Worm (Caenorhabditis elegans) whole organism, late embryonic: Measurements from ENCODE around the gene syx-16.

Source experiments
- C38D4.7 ChIP-seq: fragments of 200-800 bp; sonication (Bioruptor generic); optimal IDR thresholded peaks from 2 replicates; lab custom pipeline; 2018; ENCODE audit warnings: mild to moderate bottlenecking, missing genetic modification characterization, moderate library complexity, missing compliant biosample characterization
- F13H6.1 ChIP-seq: sonication (generic microtip); optimal IDR thresholded peaks from 2 replicates; lab custom pipeline; 2016; ENCODE audit warnings: missing genetic modification characterization, missing compliant biosample characterization
- K02D7.2 ChIP-seq: sonication (generic microtip); optimal IDR thresholded peaks from 2 replicates; lab custom pipeline; 2017; ENCODE audit warnings: mild to moderate bottlenecking, missing genetic modification characterization, missing compliant biosample characterization
- Y22D7AL.16 ChIP-seq: sonication (generic microtip); optimal IDR thresholded peaks from 2 replicates; lab custom pipeline; 2016; ENCODE audit warnings: missing genetic modification characterization, missing compliant biosample characterization
- ahr-1 ChIP-seq: sonication (generic microtip); optimal IDR thresholded peaks from 2 replicates; lab custom pipeline; 2016; ENCODE audit warnings: missing genetic modification characterization, missing compliant biosample characterization
- ceh-14 ChIP-seq: sonication (generic microtip); optimal IDR thresholded peaks from 2 replicates; lab custom pipeline; 2016; ENCODE audit warnings: missing genotype, missing genetic modification characterization, missing compliant biosample characterization
- ceh-18 ChIP-seq: sonication (generic microtip); optimal IDR thresholded peaks from 2 replicates; lab custom pipeline; 2016; ENCODE audit warnings: missing genetic modification characterization, missing compliant biosample characterization
- ceh-19 ChIP-seq: fragments of 200-800 bp; sonication (Bioruptor generic); optimal IDR thresholded peaks from 2 replicates; lab custom pipeline; 2018; ENCODE audit warnings: mild to moderate bottlenecking, missing genetic modification characterization, missing compliant biosample characterization
- ceh-2 ChIP-seq: sonication (generic microtip); optimal IDR thresholded peaks from 2 replicates; lab custom pipeline; 2016; ENCODE audit warnings: missing genotype, missing genetic modification characterization, missing compliant biosample characterization
- ceh-31 ChIP-seq: sonication (generic microtip); optimal IDR thresholded peaks from 2 replicates; lab custom pipeline; 2016; ENCODE audit warnings: missing genetic modification characterization, missing compliant biosample characterization
- ceh-34 ChIP-seq: sonication (generic microtip); optimal IDR thresholded peaks from 2 replicates; lab custom pipeline; 2016; ENCODE audit warnings: mild to moderate bottlenecking, missing genetic modification characterization, missing compliant biosample characterization
- ceh-48 ChIP-seq: sonication (generic microtip); optimal IDR thresholded peaks from 2 replicates; lab custom pipeline; 2016; ENCODE audit warnings: missing genetic modification characterization, inconsistent platforms, missing compliant biosample characterization
- che-1 ChIP-seq: sonication (generic microtip); optimal IDR thresholded peaks from 2 replicates; lab custom pipeline; 2016; ENCODE audit warnings: mild to moderate bottlenecking, missing genetic modification characterization, missing compliant biosample characterization
- dmd-4 ChIP-seq: sonication (generic microtip); optimal IDR thresholded peaks from 2 replicates; lab custom pipeline; 2016; ENCODE audit warnings: borderline replicate concordance, missing genetic modification characterization, missing compliant biosample characterization
- dve-1 ChIP-seq: sonication (generic microtip); optimal IDR thresholded peaks from 2 replicates; lab custom pipeline; 2017; ENCODE audit warnings: antibody characterized with exemption, mild to moderate bottlenecking, missing genetic modification characterization, missing compliant biosample characterization
- elt-2 ChIP-seq: sonication (generic microtip); optimal IDR thresholded peaks from 2 replicates; lab custom pipeline; 2016; ENCODE audit warnings: missing genetic modification reagents, missing genetic modification characterization, missing compliant biosample characterization
- ets-4 ChIP-seq: sonication (generic microtip); optimal IDR thresholded peaks from 2 replicates; lab custom pipeline; 2016; ENCODE audit warnings: missing genetic modification characterization, missing compliant biosample characterization
- eyg-1 ChIP-seq: sonication (generic microtip); optimal IDR thresholded peaks from 2 replicates; lab custom pipeline; 2016; ENCODE audit warnings: missing genotype, missing genetic modification characterization, missing compliant biosample characterization
- fkh-6 ChIP-seq: sonication (generic microtip); optimal IDR thresholded peaks from 2 replicates; lab custom pipeline; 2016; ENCODE audit warnings: missing genetic modification characterization, missing compliant biosample characterization
- gmeb-2 ChIP-seq: sonication (generic microtip); optimal IDR thresholded peaks from 2 replicates; lab custom pipeline; 2016; ENCODE audit warnings: missing genetic modification characterization, inconsistent platforms, missing compliant biosample characterization
- hlh-13 ChIP-seq: fragments of 200-800 bp; sonication (Bioruptor generic); optimal IDR thresholded peaks from 2 replicates; lab custom pipeline; 2018; ENCODE audit warnings: mild to moderate bottlenecking, missing genetic modification characterization, missing compliant biosample characterization
- hlh-15 ChIP-seq: sonication (generic microtip); optimal IDR thresholded peaks from 2 replicates; lab custom pipeline; 2016; ENCODE audit warnings: missing genetic modification characterization, missing compliant biosample characterization
- hlh-30 ChIP-seq: sonication (generic microtip); optimal IDR thresholded peaks from 2 replicates; lab custom pipeline; 2017; ENCODE audit warnings: antibody characterized with exemption, missing genetic modification characterization, missing compliant biosample characterization; ENCODE audit not compliant: insufficient read depth
- lim-6 ChIP-seq: sonication (generic microtip); optimal IDR thresholded peaks from 2 replicates; lab custom pipeline; 2016; ENCODE audit warnings: missing genetic modification characterization, missing compliant biosample characterization
- lin-11 ChIP-seq: fragments of 200-800 bp; sonication (Bioruptor generic); optimal IDR thresholded peaks from 2 replicates; lab custom pipeline; 2018; ENCODE audit warnings: mild to moderate bottlenecking, missing genetic modification characterization, missing compliant biosample characterization
- nfya-1 ChIP-seq: sonication (generic microtip); optimal IDR thresholded peaks from 2 replicates; lab custom pipeline; 2017; ENCODE audit warnings: missing genetic modification characterization, mild to moderate bottlenecking, missing compliant biosample characterization, antibody characterized with exemption, moderate library complexity
- nhr-232 ChIP-seq: sonication (generic microtip); optimal IDR thresholded peaks from 2 replicates; lab custom pipeline; 2016; ENCODE audit warnings: missing genetic modification characterization, missing compliant biosample characterization
- npax-4 ChIP-seq: sonication (generic microtip); optimal IDR thresholded peaks from 2 replicates; lab custom pipeline; 2016; ENCODE audit warnings: missing genetic modification characterization, missing compliant biosample characterization
- odd-2 ChIP-seq: sonication (generic microtip); optimal IDR thresholded peaks from 2 replicates; lab custom pipeline; 2017; ENCODE audit warnings: antibody characterized with exemption, mild to moderate bottlenecking, missing genetic modification characterization, missing compliant biosample characterization
- pag-3 ChIP-seq: sonication (generic microtip); optimal IDR thresholded peaks from 2 replicates; lab custom pipeline; 2016; ENCODE audit warnings: missing compliant biosample characterization, missing genetic modification characterization, borderline replicate concordance
- pat-9 ChIP-seq: fragments of 200-800 bp; sonication (Bioruptor generic); optimal IDR thresholded peaks from 2 replicates; lab custom pipeline; 2018; ENCODE audit warnings: mild to moderate bottlenecking, missing genetic modification characterization, moderate library complexity, missing compliant biosample characterization
- pha-2 ChIP-seq: sonication (generic microtip); optimal IDR thresholded peaks from 2 replicates; lab custom pipeline; 2017; ENCODE audit warnings: mild to moderate bottlenecking, missing genetic modification characterization, missing compliant biosample characterization
- pha-4 ChIP-seq: fragments of 150-350 bp; optimal IDR thresholded peaks from 2 replicates; lab custom pipeline; 2018; ENCODE audit warnings: missing biosample characterization, missing genetic modification reagents, missing genetic modification characterization
- ref-2 ChIP-seq: sonication (generic microtip); optimal IDR thresholded peaks from 2 replicates; lab custom pipeline; 2016; ENCODE audit warnings: missing genetic modification characterization, missing compliant biosample characterization
- rnt-1 ChIP-seq: sonication (generic microtip); optimal IDR thresholded peaks from 2 replicates; lab custom pipeline; 2016; ENCODE audit warnings: missing genetic modification characterization, missing compliant biosample characterization
- sdc-2 ChIP-seq: sonication (generic microtip); optimal IDR thresholded peaks from 2 replicates; lab custom pipeline; 2016; ENCODE audit warnings: missing genotype, missing genetic modification characterization, missing compliant biosample characterization
- sox-2 ChIP-seq: fragments of 200-800 bp; sonication (Bioruptor generic); IDR thresholded peaks from 2 replicates; pipeline ENCODE4 v1.3.6; 2022; ENCODE audit warnings: missing genetic modification reagents, missing genetic modification characterization, missing compliant biosample characterization
- sox-4 ChIP-seq: sonication (generic microtip); optimal IDR thresholded peaks from 2 replicates; lab custom pipeline; 2017; ENCODE audit warnings: mild to moderate bottlenecking, missing genetic modification characterization, inconsistent platforms, missing compliant biosample characterization
- syd-9 ChIP-seq: sonication (generic microtip); optimal IDR thresholded peaks from 2 replicates; lab custom pipeline; 2016; ENCODE audit warnings: mild to moderate bottlenecking, missing genetic modification characterization, moderate library complexity, missing compliant biosample characterization
- tbx-2 ChIP-seq: sonication (generic microtip); optimal IDR thresholded peaks from 2 replicates; lab custom pipeline; 2016; ENCODE audit warnings: missing genetic modification characterization, missing compliant biosample characterization
- tbx-7 ChIP-seq: sonication (generic microtip); optimal IDR thresholded peaks from 2 replicates; lab custom pipeline; 2016; ENCODE audit warnings: missing genotype, missing genetic modification characterization, missing compliant biosample characterization
- unc-3 ChIP-seq, 2 experiments: fragments of 200-800 bp in 1 of 2; sonication (Bioruptor generic) in 1 of 2; sonication (generic microtip) in 1 of 2; conservative IDR thresholded peaks in 1 of 2; optimal IDR thresholded peaks in 1 of 2; 2 replicates each; pipeline versions ENCODE4 v1.3.6 to Lab custom; 2016 to 2022; ENCODE audit warnings: missing compliant biosample characterization in 2 of 2, missing genetic modification characterization in 2 of 2, missing genetic modification reagents in 1 of 2
- unc-55 ChIP-seq: sonication (generic microtip); optimal IDR thresholded peaks from 2 replicates; lab custom pipeline; 2017; ENCODE audit warnings: missing biosample characterization, missing genetic modification reagents, missing genetic modification characterization
- unc-86 ChIP-seq: sonication (generic microtip); optimal IDR thresholded peaks from 2 replicates; lab custom pipeline; 2016; ENCODE audit warnings: missing genetic modification characterization, missing compliant biosample characterization
- zip-5 ChIP-seq: sonication (generic microtip); optimal IDR thresholded peaks from 2 replicates; lab custom pipeline; 2016; ENCODE audit warnings: missing genetic modification characterization, missing compliant biosample characterization
- ztf-16 ChIP-seq: sonication (generic microtip); optimal IDR thresholded peaks from 2 replicates; lab custom pipeline; 2017; ENCODE audit warnings: missing genetic modification characterization, missing compliant biosample characterization

syx-16 gene

ce11 chrIII:5215375-5215774 lies 6.5 kb upstream of the syx-16 start, which contains the start of gene ZC155.4:
ZC155.4 (minus strand) TSS chrIII:5215475.
- TF ChIP-seq nfya-1 (tag; lab: Kevin White, UChicago), result no peak
- no peak for TF ChIP-seq unc-86
- TF ChIP-seq odd-2 (tag; lab: Kevin White, UChicago), result no peak
- TF ChIP-seq pha-2 (tag; lab: Kevin White, UChicago), result no peak
- no peak for TF ChIP-seq gmeb-2 (tag; lab: Kevin White, UChicago)
- no peak for TF ChIP-seq dve-1 (tag; lab: Kevin White, UChicago)
- TF ChIP-seq npax-4 (tag; lab: Kevin White, UChicago), result no peak

ce11 chrIII:5214162-5214561 lies 5.3 kb upstream of the syx-16 start:
- TF ChIP-seq rnt-1 (tag; lab: Kevin White, UChicago) (no peak), pha-4 (tag; lab: Kevin White, UChicago) (no peak), ceh-31 (tag; lab: Kevin White, UChicago) (no peak), ceh-48 (tag; lab: Kevin White, UChicago) (no peak), ztf-16 (no peak), unc-55 (no peak), tbx-2 (no peak), dve-1 (tag; lab: Kevin White, UChicago) (no peak), pag-3 (tag; lab: Kevin White, UChicago) (no peak), gmeb-2 (tag; lab: Kevin White, UChicago) (no peak), tbx-7 (no peak), eyg-1 (tag; lab: Kevin White, UChicago) (no peak)

- peak; percentile 49 for TF ChIP-seq sdc-2 (tag; lab: Kevin White, UChicago)
- peak; percentile 83 for TF ChIP-seq ref-2 (tag; lab: Kevin White, UChicago)
- peak; percentile 60 for TF ChIP-seq hlh-15 (tag; lab: Kevin White, UChicago)
- peak; percentile 73 for TF ChIP-seq ceh-34 (tag; lab: Kevin White, UChicago)
- peak; percentile 20 for TF ChIP-seq ahr-1
- peak; percentile 17; the same call in 1 of the 2 replicates for TF ChIP-seq sox-2
- peak; percentile 43 for TF ChIP-seq pat-9
- peak; percentile 33 for TF ChIP-seq lim-6 (tag; lab: Kevin White, UChicago)
- peak; percentile 61; the same call in 1 of the 2 replicates for TF ChIP-seq unc-3 (GFP tag; conservative IDR thresholded peaks at IDR 0.05; lab: Robert Waterston, UW)
- TF ChIP-seq unc-3 (tag; optimal IDR thresholded peaks at IDR 0.05; lab: Kevin White, UChicago), result peak; percentile 48
- TF ChIP-seq ceh-2 (tag; lab: Kevin White, UChicago), result peak; percentile 62
- TF ChIP-seq pha-2 (tag; lab: Kevin White, UChicago), result peak; percentile 70
- peak; percentile 82 for TF ChIP-seq ceh-19 (GFP tag; lab: Kevin White, UChicago)
- peak; percentile 25 for TF ChIP-seq hlh-13 (GFP tag; lab: Kevin White, UChicago)
- peak; percentile 72 for TF ChIP-seq dmd-4
- TF ChIP-seq ztf-16, result peak; percentile 10
- TF ChIP-seq C38D4.7 (GFP tag; lab: Kevin White, UChicago), result peak; percentile 64
- peak; percentile 4 for TF ChIP-seq zip-5 (tag; lab: Kevin White, UChicago)
- peak; percentile 46 for TF ChIP-seq eyg-1 (tag; lab: Kevin White, UChicago)
- TF ChIP-seq ceh-31 (tag; lab: Kevin White, UChicago), result peak; percentile 54
- peak; percentile 72 for TF ChIP-seq syd-9 (tag; lab: Kevin White, UChicago)
- peak; percentile 69 for TF ChIP-seq che-1 (tag; lab: Kevin White, UChicago)
- TF ChIP-seq ets-4, result peak; percentile 68
- peak; percentile 41 for TF ChIP-seq ceh-14
- TF ChIP-seq unc-86, result peak; percentile 45
- peak; percentile 63 for TF ChIP-seq sox-4 (tag; lab: Kevin White, UChicago)
- peak; percentile 74 for TF ChIP-seq elt-2 (tag; lab: Kevin White, UChicago)
- TF ChIP-seq nfya-1 (tag; lab: Kevin White, UChicago), result peak; percentile 1
- TF ChIP-seq F13H6.1, result peak; percentile 23
- peak; percentile 65 for TF ChIP-seq Y22D7AL.16
- TF ChIP-seq fkh-6 (tag; lab: Kevin White, UChicago), result peak; percentile 62
- peak; percentile 52 for TF ChIP-seq K02D7.2 (tag; lab: Kevin White, UChicago)
- peak; percentile 42 for TF ChIP-seq hlh-30 (tag; lab: Kevin White, UChicago)
- peak; percentile 43 for TF ChIP-seq gmeb-2 (tag; lab: Kevin White, UChicago)
- peak; percentile 73 for TF ChIP-seq ceh-18 (tag; lab: Kevin White, UChicago)
- TF ChIP-seq dve-1 (tag; lab: Kevin White, UChicago), result peak; percentile 25
- TF ChIP-seq lin-11 (tag; lab: Kevin White, UChicago), result peak; percentile 63
- TF ChIP-seq nhr-232 (tag; lab: Kevin White, UChicago), result peak; percentile 65
- peak; percentile 25 for TF ChIP-seq rnt-1 (tag; lab: Kevin White, UChicago)
These were observed 2.3 kb upstream of the syx-16 start for ce11 chrIII:5211137-5211648.
